Worm (Caenorhabditis elegans): ENCODE data around the gene phyh-1.

phyh-1 gene

DNA sequence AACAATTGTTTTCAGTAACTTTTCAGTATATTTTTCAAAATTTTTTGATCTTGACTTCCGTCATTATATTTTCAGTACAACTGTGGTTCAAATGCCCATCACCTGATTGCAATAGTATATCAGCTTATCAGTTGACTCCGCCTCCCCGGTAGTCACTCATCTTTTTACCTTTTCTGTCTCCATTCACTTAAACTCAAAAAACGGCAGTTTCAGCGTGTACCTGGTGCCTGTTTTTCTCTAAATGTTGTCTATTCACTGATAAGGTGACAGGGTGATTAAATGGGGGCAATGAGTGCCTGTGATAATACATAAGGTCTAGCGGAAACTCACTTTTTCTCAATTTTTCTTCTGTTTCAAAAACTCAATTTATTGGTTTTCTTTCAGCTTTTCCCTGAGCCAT lies 14.0 kb downstream of the phyh-1 start, which contains the start of gene ZK550.2:
ZK550.2 (plus strand) TSS at position 385 of the 400 bp plus-strand sequence.
- TF ChIP-seq ref-1 (GFP tag; conservative IDR thresholded peaks at IDR 0.05) (no peak), med-1 (GFP tag; optimal IDR thresholded peaks at IDR 0.05; ENCODE audit: insufficient read depth) (no peak), ztf-29 (GFP tag; IDR thresholded peaks at IDR 0.05) (no peak), cog-1 (tag; optimal IDR thresholded peaks at IDR 0.05) (no peak), flt-1 (GFP tag; IDR thresholded peaks at IDR 0.05) (no peak), klf-2 (GFP tag; conservative IDR thresholded peaks at IDR 0.05) (no peak), T22C8.4 (GFP tag; IDR thresholded peaks at IDR 0.05) (no peak)

DNA sequence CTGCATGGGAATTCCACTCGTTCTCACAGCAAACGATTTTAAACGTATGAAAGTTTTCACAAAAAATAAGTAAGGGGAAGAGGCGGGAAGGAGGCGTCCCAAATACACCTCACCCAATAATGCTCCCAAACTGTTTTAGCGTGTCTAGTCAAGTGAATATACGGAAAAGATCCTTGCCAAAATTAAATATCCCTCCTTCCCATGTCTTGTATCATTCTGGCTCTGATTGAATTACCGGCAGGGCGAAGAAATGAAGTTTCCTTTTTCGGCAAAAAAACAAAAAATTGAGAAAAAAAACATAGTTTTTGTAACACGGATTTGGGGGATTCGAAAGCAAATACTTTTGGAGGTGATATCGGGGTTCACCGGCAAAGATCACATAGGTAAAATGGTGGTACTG lies 20.3 kb downstream of the phyh-1 start:
- TF ChIP-seq ztf-23 (GFP tag; IDR thresholded peaks at IDR 0.05) (no peak), ref-1 (GFP tag; conservative IDR thresholded peaks at IDR 0.05) (no peak), T22C8.4 (GFP tag; IDR thresholded peaks at IDR 0.05) (no peak), flt-1 (GFP tag; IDR thresholded peaks at IDR 0.05) (no peak), klf-2 (GFP tag; conservative IDR thresholded peaks at IDR 0.05) (no peak), ztf-29 (GFP tag; IDR thresholded peaks at IDR 0.05) (no peak), cog-1 (tag; optimal IDR thresholded peaks at IDR 0.05) (no peak), tab-1 (GFP tag; IDR thresholded peaks at IDR 0.05) (no peak), med-1 (GFP tag; optimal IDR thresholded peaks at IDR 0.05; ENCODE audit: insufficient read depth) (no peak)

DNA sequence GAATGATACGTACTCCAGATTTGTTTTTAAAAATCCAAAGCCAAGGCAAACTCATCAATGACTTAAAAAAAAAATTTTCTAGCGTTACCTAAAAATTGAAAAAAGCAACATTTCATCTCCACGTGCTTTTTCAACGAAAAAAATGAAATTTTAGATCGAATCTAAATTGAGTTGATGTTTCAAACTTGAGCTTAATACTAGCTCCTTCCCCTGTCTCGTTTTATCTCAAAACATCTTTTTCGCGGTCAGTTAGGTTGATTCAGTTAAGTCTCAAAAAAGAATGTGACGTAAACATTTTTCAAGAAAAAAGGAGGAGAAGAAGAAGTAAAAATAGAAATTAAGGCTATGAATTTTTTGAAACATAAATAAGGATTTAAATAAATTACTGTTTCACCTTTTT lies 22.2 kb downstream of the phyh-1 start:
- TF ChIP-seq med-1 (GFP tag; optimal IDR thresholded peaks at IDR 0.05; ENCODE audit: insufficient read depth): no peak
- TF ChIP-seq flt-1 (GFP tag; IDR thresholded peaks at IDR 0.05): no peak
- TF ChIP-seq klf-2 (GFP tag; conservative IDR thresholded peaks at IDR 0.05): no peak
- no peak for TF ChIP-seq tab-1 (GFP tag; IDR thresholded peaks at IDR 0.05)
- TF ChIP-seq T22C8.4 (GFP tag; IDR thresholded peaks at IDR 0.05): no peak
- TF ChIP-seq ztf-23 (GFP tag; IDR thresholded peaks at IDR 0.05): no peak
- no peak for TF ChIP-seq ref-1 (GFP tag; conservative IDR thresholded peaks at IDR 0.05)
- no peak for TF ChIP-seq ztf-29 (GFP tag; IDR thresholded peaks at IDR 0.05)
- no peak for TF ChIP-seq cog-1 (tag; optimal IDR thresholded peaks at IDR 0.05)

DNA sequence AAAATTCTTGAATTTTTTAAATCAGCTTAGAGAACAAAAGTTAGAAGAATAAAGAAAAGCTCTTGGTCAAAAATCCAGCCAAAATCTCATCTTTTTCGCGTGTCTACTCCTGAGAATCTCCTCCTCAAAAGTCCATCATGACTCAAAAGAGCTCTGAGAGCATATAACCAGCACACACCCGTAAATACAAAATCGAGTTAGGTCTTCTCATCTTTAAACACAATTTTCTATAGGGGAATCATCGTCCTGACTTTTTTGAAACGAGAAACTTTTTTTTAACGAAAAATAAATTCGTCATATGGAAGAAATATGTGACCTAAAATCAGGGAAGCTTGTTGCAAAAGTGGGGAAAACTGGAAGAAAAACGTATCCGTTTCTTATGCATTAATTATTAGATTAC lies 25.7 kb downstream of the phyh-1 start:
- TF ChIP-seq ztf-23 (GFP tag; IDR thresholded peaks at IDR 0.05) (no peak), med-1 (GFP tag; optimal IDR thresholded peaks at IDR 0.05; ENCODE audit: insufficient read depth) (no peak), ref-1 (GFP tag; conservative IDR thresholded peaks at IDR 0.05) (no peak), ztf-29 (GFP tag; IDR thresholded peaks at IDR 0.05) (no peak), tab-1 (GFP tag; IDR thresholded peaks at IDR 0.05) (no peak), flt-1 (GFP tag; IDR thresholded peaks at IDR 0.05) (no peak), klf-2 (GFP tag; conservative IDR thresholded peaks at IDR 0.05) (no peak), T22C8.4 (GFP tag; IDR thresholded peaks at IDR 0.05) (no peak), cog-1 (tag; optimal IDR thresholded peaks at IDR 0.05) (no peak)

DNA sequence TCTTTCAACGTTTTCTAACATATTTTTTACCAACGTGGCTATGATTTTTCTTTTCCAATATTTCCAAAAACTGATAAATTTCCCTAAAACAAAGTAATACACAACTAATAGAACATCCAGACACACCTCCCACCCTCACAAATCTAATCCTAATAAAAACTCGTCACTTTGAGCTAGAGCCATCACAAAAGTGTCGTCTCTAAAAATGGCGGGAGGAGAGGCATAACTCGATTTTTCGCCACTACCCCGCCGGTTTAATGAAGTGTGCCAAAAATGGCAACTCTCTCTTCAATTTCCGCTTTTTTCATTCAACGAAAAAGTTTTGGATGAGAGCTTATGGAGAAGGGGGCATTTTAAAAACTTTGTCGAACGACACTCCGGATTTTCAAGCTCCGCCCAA lies 26.3 kb downstream of the phyh-1 start:
- TF ChIP-seq ztf-29 (GFP tag; IDR thresholded peaks at IDR 0.05) (no peak), klf-2 (GFP tag; conservative IDR thresholded peaks at IDR 0.05) (no peak), ref-1 (GFP tag; conservative IDR thresholded peaks at IDR 0.05) (no peak), med-1 (GFP tag; optimal IDR thresholded peaks at IDR 0.05; ENCODE audit: insufficient read depth) (no peak), flt-1 (GFP tag; IDR thresholded peaks at IDR 0.05) (no peak), cog-1 (tag; optimal IDR thresholded peaks at IDR 0.05) (no peak), T22C8.4 (GFP tag; IDR thresholded peaks at IDR 0.05) (no peak), tab-1 (GFP tag; IDR thresholded peaks at IDR 0.05) (no peak), ztf-23 (GFP tag; IDR thresholded peaks at IDR 0.05) (no peak)

DNA sequence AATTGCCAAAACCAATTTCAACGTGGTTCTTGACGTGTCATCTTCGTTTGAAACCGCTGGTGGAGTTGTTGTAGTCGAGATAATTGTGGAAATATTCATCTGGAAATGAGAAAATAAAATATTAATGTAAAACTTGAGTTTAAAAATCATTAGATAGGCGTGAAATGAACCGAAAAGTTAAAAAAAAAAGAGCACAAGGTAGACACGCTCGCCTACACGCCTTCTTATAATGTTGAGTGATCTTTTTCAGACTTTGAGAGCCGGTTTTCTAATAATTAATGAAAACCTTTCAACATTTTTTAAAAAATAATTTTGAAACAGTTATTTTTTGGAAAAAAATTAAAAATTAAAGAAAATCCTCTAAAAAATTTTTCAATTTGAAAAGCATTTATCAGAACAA lies 28.3 kb downstream of the phyh-1 start, which contains the start of gene npr-32:
npr-32 (minus strand) TSS at position 101 of the 400 bp plus-strand sequence.
- no peak for TF ChIP-seq ref-1 (GFP tag; conservative IDR thresholded peaks at IDR 0.05)
- no peak for TF ChIP-seq cog-1 (tag; optimal IDR thresholded peaks at IDR 0.05)
- no peak for TF ChIP-seq flt-1 (GFP tag; IDR thresholded peaks at IDR 0.05)
- TF ChIP-seq ztf-29 (GFP tag; IDR thresholded peaks at IDR 0.05): no peak
- no peak for TF ChIP-seq tab-1 (GFP tag; IDR thresholded peaks at IDR 0.05)
- TF ChIP-seq med-1 (GFP tag; optimal IDR thresholded peaks at IDR 0.05; ENCODE audit: insufficient read depth): no peak
- no peak for TF ChIP-seq klf-2 (GFP tag; conservative IDR thresholded peaks at IDR 0.05)
- TF ChIP-seq ztf-23 (GFP tag; IDR thresholded peaks at IDR 0.05): no peak
- TF ChIP-seq T22C8.4 (GFP tag; IDR thresholded peaks at IDR 0.05): no peak

DNA sequence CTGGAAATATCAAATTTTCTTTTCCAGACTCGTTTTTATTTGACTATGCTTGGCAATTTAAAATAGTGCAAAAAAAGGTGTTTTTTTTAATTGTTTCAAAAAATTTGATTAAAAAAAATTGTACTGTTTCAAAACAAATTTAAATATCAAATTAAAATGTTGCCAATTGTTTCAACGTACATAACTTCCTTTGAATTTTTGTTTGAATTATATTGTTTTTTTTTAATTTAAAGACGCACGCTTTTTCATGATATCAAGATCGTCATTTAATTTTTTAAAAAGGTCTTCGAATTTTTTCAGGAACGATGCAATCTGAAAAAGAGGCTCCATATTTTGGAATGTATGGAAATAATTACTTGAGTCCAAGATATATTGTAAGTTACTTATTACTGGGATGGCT lies 35.7 kb downstream of the phyh-1 start, which contains the start of gene Y116A8B.4:
Y116A8B.4 (plus strand) TSS at position 301 of the 400 bp plus-strand sequence.
- TF ChIP-seq ztf-23 (GFP tag; IDR thresholded peaks at IDR 0.05) (no peak), med-1 (GFP tag; optimal IDR thresholded peaks at IDR 0.05; ENCODE audit: insufficient read depth) (no peak), cog-1 (tag; optimal IDR thresholded peaks at IDR 0.05) (no peak), tab-1 (GFP tag; IDR thresholded peaks at IDR 0.05) (no peak), flt-1 (GFP tag; IDR thresholded peaks at IDR 0.05) (no peak), klf-2 (GFP tag; conservative IDR thresholded peaks at IDR 0.05) (no peak)

DNA sequence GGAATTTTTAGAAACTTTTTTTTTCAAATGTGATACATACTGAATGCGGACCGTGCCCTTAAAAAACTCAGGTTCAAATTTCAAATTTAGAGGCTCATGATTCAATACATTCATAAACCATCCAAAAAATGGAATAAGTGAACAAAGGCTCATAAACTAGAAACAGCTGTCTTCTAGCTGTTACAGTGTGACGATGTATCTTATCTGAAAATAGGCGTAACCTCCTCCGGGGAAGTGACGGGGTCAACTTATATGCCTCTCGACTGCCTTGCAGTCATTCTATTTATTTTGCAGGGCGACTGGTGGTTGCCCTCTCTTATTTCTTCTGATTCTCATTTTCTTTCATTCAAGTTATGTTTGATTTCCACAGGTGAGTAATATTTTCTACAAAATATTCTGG lies 43.2 kb downstream of the phyh-1 start, which contains the start of gene Y116A8B.1:
Y116A8B.1 (plus strand) TSS at position 301 of the 400 bp plus-strand sequence.
- TF ChIP-seq flt-1 (GFP tag; IDR thresholded peaks at IDR 0.05) (no peak), med-1 (GFP tag; optimal IDR thresholded peaks at IDR 0.05; ENCODE audit: insufficient read depth) (no peak), klf-2 (GFP tag; conservative IDR thresholded peaks at IDR 0.05) (no peak), ref-1 (GFP tag; conservative IDR thresholded peaks at IDR 0.05) (no peak), ztf-23 (GFP tag; IDR thresholded peaks at IDR 0.05) (no peak), tab-1 (GFP tag; IDR thresholded peaks at IDR 0.05) (no peak), ztf-29 (GFP tag; IDR thresholded peaks at IDR 0.05) (no peak), cog-1 (tag; optimal IDR thresholded peaks at IDR 0.05) (no peak), T22C8.4 (GFP tag; IDR thresholded peaks at IDR 0.05) (no peak)

DNA sequence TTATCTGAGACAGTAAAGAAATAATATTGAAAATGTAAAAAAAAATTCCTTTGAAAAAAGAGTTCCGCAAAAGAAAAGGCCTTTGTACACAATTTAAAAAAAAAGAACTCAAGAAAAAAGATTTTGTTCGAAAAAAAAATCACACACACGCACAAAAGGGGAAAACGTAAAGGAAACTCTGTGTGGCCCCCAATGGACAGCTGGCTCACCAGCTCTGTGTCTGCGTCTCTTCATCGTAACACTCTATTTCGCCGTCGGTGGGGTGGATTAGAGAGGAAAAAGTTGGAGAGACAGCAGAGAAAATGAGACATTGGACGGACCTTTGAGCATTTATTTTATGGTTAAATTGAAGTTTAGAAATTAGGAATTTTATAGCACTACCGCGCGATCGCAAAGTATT lies 44.1 kb downstream of the phyh-1 start:
- TF ChIP-seq klf-2 (GFP tag; conservative IDR thresholded peaks at IDR 0.05): no peak
- TF ChIP-seq tab-1 (GFP tag; IDR thresholded peaks at IDR 0.05): no peak
- no peak for TF ChIP-seq ztf-23 (GFP tag; IDR thresholded peaks at IDR 0.05)
- TF ChIP-seq ref-1 (GFP tag; conservative IDR thresholded peaks at IDR 0.05): no peak
- no peak for TF ChIP-seq cog-1 (tag; optimal IDR thresholded peaks at IDR 0.05)
- no peak for TF ChIP-seq ztf-29 (GFP tag; IDR thresholded peaks at IDR 0.05)
- TF ChIP-seq T22C8.4 (GFP tag; IDR thresholded peaks at IDR 0.05): no peak
- no peak for TF ChIP-seq flt-1 (GFP tag; IDR thresholded peaks at IDR 0.05)

DNA sequence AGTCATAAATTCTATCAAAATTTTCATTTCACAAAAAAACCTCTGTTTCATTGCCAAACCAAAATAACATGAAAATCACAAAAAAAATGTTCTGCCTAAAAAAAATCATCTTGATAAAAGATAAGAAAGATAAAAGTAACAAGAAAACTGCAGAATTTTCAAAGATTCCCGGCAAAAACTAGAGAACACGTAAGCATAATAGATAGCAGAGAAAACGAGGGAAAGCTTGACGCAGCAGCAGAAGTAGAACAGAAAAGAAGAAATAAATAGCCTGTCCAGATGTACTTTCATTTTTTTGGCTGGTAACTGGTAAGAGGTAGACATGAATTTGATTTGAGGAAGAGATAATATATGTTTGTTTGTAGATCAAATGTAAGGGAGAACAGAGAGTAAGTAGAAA lies 48.5 kb downstream of the phyh-1 start:
- TF ChIP-seq klf-2 (GFP tag; conservative IDR thresholded peaks at IDR 0.05): no peak
- TF ChIP-seq ztf-23 (GFP tag; IDR thresholded peaks at IDR 0.05): no peak
- TF ChIP-seq med-1 (GFP tag; optimal IDR thresholded peaks at IDR 0.05; ENCODE audit: insufficient read depth): no peak
- TF ChIP-seq cog-1 (tag; optimal IDR thresholded peaks at IDR 0.05): no peak
